Worm (Caenorhabditis elegans): Measurements from ENCODE around the gene ttbk-7.

ttbk-7 gene

ce11 chrV:12937098-12937497 lies 41.4 kb upstream of the ttbk-7 start, which contains the start of gene T16G1.6 (continued):
- no peak for TF ChIP-seq daf-8 (GFP tag; IDR thresholded peaks at IDR 0.05)
- TF ChIP-seq daf-16 (GFP tag; optimal IDR thresholded peaks at IDR 0.05) = no peak
- TF ChIP-seq daf-16 (tag; optimal IDR thresholded peaks at IDR 0.05) = peak; percentile 38
- no peak for TF ChIP-seq nhr-42 (GFP tag; IDR thresholded peaks at IDR 0.05)
- TF ChIP-seq rbr-2 (tag; optimal IDR thresholded peaks at IDR 0.05) = no peak

DNA sequence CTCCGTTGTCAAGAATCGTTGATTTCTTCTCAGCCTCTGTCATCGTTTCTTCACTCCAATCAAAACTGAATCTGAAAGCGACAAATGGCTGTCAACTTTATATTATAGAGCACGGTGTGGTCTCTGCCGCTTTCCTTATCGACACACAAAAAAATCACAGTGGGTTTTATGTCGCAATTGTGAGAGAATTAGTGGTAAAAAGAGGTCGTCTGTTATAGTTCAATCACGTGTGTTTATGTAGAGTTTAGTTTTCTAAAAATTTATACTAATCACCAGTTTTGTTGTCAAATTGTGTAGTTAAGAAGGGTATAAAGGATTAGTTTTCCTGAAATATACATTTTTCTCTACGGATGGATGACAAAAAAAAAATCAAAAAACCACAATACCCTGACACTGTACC lies 39.3 kb upstream of the ttbk-7 start, which contains the start of gene T16G1.7:
Gene T16G1.7 (minus strand): TSS at position 137 of the 400 bp plus-strand sequence.
- 0 out of 2 replicates have a peak, but pooled peaks have one; percentile 42 for TF ChIP-seq tra-1 (GFP tag; IDR thresholded peaks at IDR 0.05)
- TF ChIP-seq F26F4.8 (GFP tag; conservative IDR thresholded peaks at IDR 0.05) = no peak
- peak; percentile 96 for TF ChIP-seq nhr-28 (tag; optimal IDR thresholded peaks at IDR 0.05)
- TF ChIP-seq nhr-25 (tag; optimal IDR thresholded peaks at IDR 0.05; ENCODE audit: borderline replicate concordance, insufficient read depth) = no peak
- no peak for TF ChIP-seq lin-13 (GFP tag; optimal IDR thresholded peaks at IDR 0.05)
- TF ChIP-seq F10B5.3 (tag; optimal IDR thresholded peaks at IDR 0.05) = no peak
- TF ChIP-seq aha-1 (tag) = peak; percentile 29
- TF ChIP-seq lin-1 (GFP tag; IDR thresholded peaks at IDR 0.05) = peak; percentile 72; the same call in 1 of the 2 replicates
- TF ChIP-seq mdl-1 (tag; optimal IDR thresholded peaks at IDR 0.05) = peak in 1 of 2 experiments; percentile 51
- peak; percentile 13 for TF ChIP-seq T20F7.1 (GFP tag; optimal IDR thresholded peaks at IDR 0.05)
- no peak for TF ChIP-seq daf-16 (GFP tag; optimal IDR thresholded peaks at IDR 0.05)
- TF ChIP-seq daf-16 (tag; optimal IDR thresholded peaks at IDR 0.05) = peak; percentile 77
- no peak for TF ChIP-seq nhr-42 (GFP tag; IDR thresholded peaks at IDR 0.05)
- TF ChIP-seq nhr-41 (GFP tag; IDR thresholded peaks at IDR 0.05) = peak; percentile 54; the same call in 1 of the 2 replicates
- no peak for TF ChIP-seq gei-8 (GFP tag; optimal IDR thresholded peaks at IDR 0.05)
- no peak for TF ChIP-seq madf-5 (GFP tag; IDR thresholded peaks at IDR 0.05)
- peak; percentile 68; the same call in 1 of the 2 replicates for TF ChIP-seq php-3 (GFP tag; IDR thresholded peaks at IDR 0.05)
- no peak for TF ChIP-seq arid-1 (GFP tag; conservative IDR thresholded peaks at IDR 0.05)
- TF ChIP-seq nhr-102 (tag; optimal IDR thresholded peaks at IDR 0.05) = peak; percentile 66
- peak; percentile 76 for TF ChIP-seq dve-1 (tag; optimal IDR thresholded peaks at IDR 0.05; ENCODE audit: insufficient read depth)
- peak in 1 of 2 experiments; percentile 26 for TF ChIP-seq unc-62 (GFP tag; optimal IDR thresholded peaks at IDR 0.05 in 1 of 2)
- TF ChIP-seq unc-62 (tag; optimal IDR thresholded peaks at IDR 0.05) = no peak
- TF ChIP-seq ZK337.2 (GFP tag; IDR thresholded peaks at IDR 0.05) = no peak
- no peak for TF ChIP-seq ceh-32 (tag; optimal IDR thresholded peaks at IDR 0.05; ENCODE audit: poor library complexity)
- TF ChIP-seq pqm-1 (tag; optimal IDR thresholded peaks at IDR 0.05) = peak; percentile 98
- no peak for TF ChIP-seq ceh-20 (GFP tag; IDR thresholded peaks at IDR 0.05)
- peak; percentile 82 for TF ChIP-seq hlh-11 (tag; optimal IDR thresholded peaks at IDR 0.05)
- peak; percentile 15 for TF ChIP-seq hlh-30 (tag; optimal IDR thresholded peaks at IDR 0.05; ENCODE audit: insufficient read depth)
- peak; percentile 96 for TF ChIP-seq dmd-6 (GFP tag; IDR thresholded peaks at IDR 0.05)
- TF ChIP-seq mxl-3 (GFP tag; optimal IDR thresholded peaks at IDR 0.05) = peak; percentile 58
- TF ChIP-seq set-16 (GFP tag; IDR thresholded peaks at IDR 0.05) = no peak
- TF ChIP-seq nhr-77 (tag; optimal IDR thresholded peaks at IDR 0.05) = peak; percentile 68

DNA sequence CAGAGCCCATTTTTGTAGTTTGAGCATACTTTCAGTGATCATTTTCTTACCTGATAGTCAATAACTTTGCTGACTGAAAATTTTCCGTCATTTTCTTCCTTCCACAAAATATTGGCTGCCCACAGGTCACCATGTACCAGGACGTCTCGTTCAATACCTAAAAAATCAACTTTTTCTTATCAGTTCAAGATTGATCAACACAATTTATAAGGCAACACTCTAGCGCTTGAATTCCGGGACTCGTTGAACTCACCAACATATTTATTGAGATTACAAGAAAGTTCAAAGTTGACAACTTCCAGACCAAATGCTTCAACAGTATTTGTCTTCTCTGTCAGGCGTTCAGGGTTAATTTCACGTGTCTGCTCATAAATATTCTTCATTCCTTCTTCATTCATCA lies 38.0 kb upstream of the ttbk-7 start:
- TF ChIP-seq F37D6.2 (tag; optimal IDR thresholded peaks at IDR 0.05) (no peak), unc-62 (GFP tag; optimal IDR thresholded peaks at IDR 0.05 in 1 of 2) (no peak), unc-62 (tag; optimal IDR thresholded peaks at IDR 0.05) (no peak), ztf-7 (tag; optimal IDR thresholded peaks at IDR 0.05) (no peak), ceh-20 (GFP tag; IDR thresholded peaks at IDR 0.05) (no peak), Y48G9A.11 (GFP tag; IDR thresholded peaks at IDR 0.05) (no peak), nhr-237 (tag; optimal IDR thresholded peaks at IDR 0.05) (no peak), unc-39 (tag; optimal IDR thresholded peaks at IDR 0.05) (no peak), F10B5.3 (tag; optimal IDR thresholded peaks at IDR 0.05) (no peak), F49E8.2 (tag; optimal IDR thresholded peaks at IDR 0.05; ENCODE audit: borderline replicate concordance) (no peak), ces-1 (GFP tag; optimal IDR thresholded peaks at IDR 0.05) (no peak), dve-1 (tag; optimal IDR thresholded peaks at IDR 0.05; ENCODE audit: insufficient read depth) (peak; percentile 44), madf-9 (GFP tag; conservative IDR thresholded peaks at IDR 0.05) (no peak), nhr-102 (tag; optimal IDR thresholded peaks at IDR 0.05) (no peak), nhr-10 (tag; optimal IDR thresholded peaks at IDR 0.05) (no peak), dmd-6 (GFP tag; IDR thresholded peaks at IDR 0.05) (peak; percentile 70), D1046.2 (GFP tag; IDR thresholded peaks at IDR 0.05) (no peak), ctbp-1 (GFP tag; IDR thresholded peaks at IDR 0.05) (no peak), Y5F2A.4 (GFP tag; optimal IDR thresholded peaks at IDR 0.05) (no peak), nhr-77 (tag; optimal IDR thresholded peaks at IDR 0.05) (no peak), zag-1 (tag; optimal IDR thresholded peaks at IDR 0.05) (no peak), ama-1 (optimal IDR thresholded peaks at IDR 0.05) (no peak), set-16 (GFP tag; IDR thresholded peaks at IDR 0.05) (no peak)
